Fruit fly (Drosophila melanogaster): ENCODE measurements around the gene fzy.
A peak's percentile ranks its signal among the peaks of the same experiment; 100 is the strongest.

fzy gene

DNA sequence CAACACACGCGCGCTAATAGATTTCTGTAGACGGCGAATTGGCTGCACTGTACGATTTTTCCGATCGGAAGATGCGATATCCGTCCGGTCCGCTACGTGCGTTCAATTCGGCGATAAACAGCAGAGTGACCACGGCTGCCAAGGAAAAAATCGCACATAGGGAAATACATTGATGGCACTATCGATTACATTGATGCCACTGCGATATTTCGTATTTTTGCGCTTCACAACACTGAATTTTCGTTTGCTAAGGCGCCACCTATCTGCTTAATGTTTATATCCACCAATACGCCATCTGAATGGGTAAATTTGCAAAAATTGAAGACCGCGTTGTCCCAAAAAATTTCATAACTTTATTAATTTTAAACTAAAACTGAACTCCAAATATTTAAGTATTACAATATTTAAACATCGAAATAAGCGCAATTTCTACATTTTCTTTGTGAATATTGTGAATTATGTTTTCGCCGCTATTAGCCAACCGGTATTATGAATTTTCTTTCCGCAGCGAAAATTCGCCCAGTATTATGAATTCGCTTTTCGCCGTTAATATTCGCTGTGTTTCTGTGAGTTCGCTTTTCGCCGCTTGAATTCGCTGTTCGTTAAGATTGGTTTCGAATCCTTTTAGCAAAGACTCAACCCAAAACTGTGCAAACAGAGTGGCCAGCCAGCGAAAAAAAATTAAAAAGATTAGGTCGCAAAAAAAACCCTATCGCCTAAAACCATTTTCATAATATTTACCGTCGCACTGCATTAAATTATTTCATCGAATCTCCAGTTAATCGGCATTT is 23.0 kb upstream of the fzy start, which contains the start of the genes crp and pkaap (continued):
- TF ChIP-seq CG32006 (GFP tag; optimal IDR thresholded peaks at IDR 0.05) (peak; percentile 28), CG9139 (GFP tag; optimal IDR thresholded peaks at IDR 0.05) (peak; percentile 57), Gug (GFP tag; IDR thresholded peaks at IDR 0.05) (no peak), vri (GFP tag; optimal IDR thresholded peaks at IDR 0.05) (peak; percentile 58), Sox102F (GFP tag; optimal IDR thresholded peaks at IDR 0.05) (no peak), Lpt (GFP tag; optimal IDR thresholded peaks at IDR 0.05) (no peak), Met (GFP tag; optimal IDR thresholded peaks at IDR 0.05) (peak; percentile 74), net (GFP tag; optimal IDR thresholded peaks at IDR 0.05) (peak; percentile 52), salr (GFP tag; optimal IDR thresholded peaks at IDR 0.05) (peak in 1 of 2 experiments; percentile 27), CG10631 (GFP tag; optimal IDR thresholded peaks at IDR 0.05) (peak; percentile 34), Ets21C (GFP tag; optimal IDR thresholded peaks at IDR 0.05) (peak; percentile 60), CG11294 (GFP tag; IDR thresholded peaks at IDR 0.05) (no peak), Hr38 (GFP tag; optimal IDR thresholded peaks at IDR 0.05) (no peak), CG34406 (GFP tag; optimal IDR thresholded peaks at IDR 0.05) (no peak), eg (GFP tag; IDR thresholded peaks at IDR 0.05) (no peak), svp (GFP tag) (no peak), esn (GFP tag; optimal IDR thresholded peaks at IDR 0.05) (peak; percentile 76), CG3032 (tag; optimal IDR thresholded peaks at IDR 0.05) (peak; percentile 21), Smox (GFP tag; optimal IDR thresholded peaks at IDR 0.05) (peak; percentile 77), fkh (GFP tag; optimal IDR thresholded peaks at IDR 0.05) (peak; percentile 94), CG15336 (GFP tag; IDR thresholded peaks at IDR 0.05) (no peak), Ets96B (tag; optimal IDR thresholded peaks at IDR 0.05) (no peak), CG1621 (tag; optimal IDR thresholded peaks at IDR 0.05) (peak; percentile 65), acj6 (GFP tag; optimal IDR thresholded peaks at IDR 0.05) (peak; percentile 63), CG6163 (GFP tag; IDR thresholded peaks at IDR 0.05) (no peak), Hr4 (GFP tag; optimal IDR thresholded peaks at IDR 0.05) (peak; percentile 49), CG8319 (GFP tag; optimal IDR thresholded peaks at IDR 0.05) (peak; percentile 25), CG11762 (GFP tag; optimal IDR thresholded peaks at IDR 0.05; ENCODE audit: insufficient read depth) (no peak), CG6276 (GFP tag; optimal IDR thresholded peaks at IDR 0.05) (no peak), spab (GFP tag; optimal IDR thresholded peaks at IDR 0.05) (no peak), fd85E (GFP tag; optimal IDR thresholded peaks at IDR 0.05) (peak; percentile 48), dac (GFP tag; optimal IDR thresholded peaks at IDR 0.05) (peak; percentile 27), CG8632 (GFP tag; optimal IDR thresholded peaks at IDR 0.05) (no peak), CG3919 (GFP tag; optimal IDR thresholded peaks at IDR 0.05) (peak; percentile 82), OdsH (GFP tag; optimal IDR thresholded peaks at IDR 0.05) (peak; percentile 65), Eip78C (GFP tag) (peak; percentile 80), topi (GFP tag; optimal IDR thresholded peaks at IDR 0.05) (peak; percentile 54), achi (GFP tag; optimal IDR thresholded peaks at IDR 0.05) (peak; percentile 21), CG31627 (GFP tag; optimal IDR thresholded peaks at IDR 0.05) (peak; percentile 83)

DNA sequence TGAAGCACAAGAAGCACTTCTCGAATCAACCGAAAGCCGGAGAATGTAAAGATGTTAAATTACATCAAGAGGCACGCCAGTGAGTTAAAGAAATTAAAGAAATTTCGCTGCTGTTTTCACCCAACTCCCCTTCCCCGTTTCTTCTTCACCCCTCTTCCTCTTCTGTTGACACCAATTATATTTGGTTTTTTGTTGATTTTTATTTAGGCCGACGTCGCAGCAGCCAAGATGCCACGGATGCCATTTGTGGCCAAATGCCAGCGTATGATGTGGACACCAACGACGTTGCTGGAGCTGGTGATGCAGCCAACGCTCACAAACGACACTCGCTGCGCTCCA is 22.4 kb upstream of the fzy start:
- TF ChIP-seq Ets96B (tag; optimal IDR thresholded peaks at IDR 0.05) = no peak
- TF ChIP-seq Sox15 (GFP tag; optimal IDR thresholded peaks at IDR 0.05) = no peak
- TF ChIP-seq CG6792 (GFP tag; optimal IDR thresholded peaks at IDR 0.05) = no peak
- TF ChIP-seq achi (GFP tag; optimal IDR thresholded peaks at IDR 0.05) = no peak
- TF ChIP-seq Met (GFP tag; optimal IDR thresholded peaks at IDR 0.05) = no peak
- TF ChIP-seq Smox (GFP tag; optimal IDR thresholded peaks at IDR 0.05) = no peak
- TF ChIP-seq CG7368 (GFP tag; optimal IDR thresholded peaks at IDR 0.05) = no peak
- no peak for TF ChIP-seq CG4318 (GFP tag; optimal IDR thresholded peaks at IDR 0.05)
- TF ChIP-seq cyc (GFP tag; optimal IDR thresholded peaks at IDR 0.05) = no peak

All from whole organism, prepupa.